Worm (Caenorhabditis elegans): ENCODE data around the gene che-10.

ce11 chrII:4684852-4685251, 46.7 kb upstream of the che-10 start:
- TF ChIP-seq madf-6 (GFP tag; IDR thresholded peaks at IDR 0.05): no peak
- TF ChIP-seq snpc-3.4 (tag; optimal IDR thresholded peaks at IDR 0.05): no peak
- no peak for TF ChIP-seq die-1 (tag; optimal IDR thresholded peaks at IDR 0.05)
- no peak for TF ChIP-seq athp-1 (tag; optimal IDR thresholded peaks at IDR 0.05)
- no peak for TF ChIP-seq tbx-9 (tag; optimal IDR thresholded peaks at IDR 0.05; ENCODE audit: borderline replicate concordance)
- TF ChIP-seq atf-7 (tag; optimal IDR thresholded peaks at IDR 0.05): no peak
- TF ChIP-seq F52B5.7 (tag; optimal IDR thresholded peaks at IDR 0.05): no peak

Data from whole organism, young adult.